Worm (Caenorhabditis elegans) whole organism, L4 larva: ENCODE results near the gene plg-1.

Experiments used
- D1046.2 ChIP-seq: fragments of 200-800 bp; sonication (Bioruptor generic); IDR thresholded peaks from 2 replicates; pipeline ENCODE4 v1.3.6; 2022; ENCODE audit warnings: missing genetic modification characterization, missing compliant biosample characterization
- F37D6.2 ChIP-seq: sonication (generic microtip); optimal IDR thresholded peaks from 2 replicates; lab custom pipeline; 2016; ENCODE audit warnings: mild to moderate bottlenecking, missing genetic modification characterization, missing compliant biosample characterization
- F49E8.2 ChIP-seq: sonication (generic microtip); optimal IDR thresholded peaks from 2 replicates; lab custom pipeline; 2016; ENCODE audit warnings: missing compliant biosample characterization, mild to moderate bottlenecking, missing genetic modification characterization, borderline replicate concordance
- Y105C5A.15 ChIP-seq: fragments of 200-800 bp; sonication (Bioruptor generic); IDR thresholded peaks from 2 replicates; pipeline ENCODE4 v1.3.6; 2022; ENCODE audit warnings: missing genetic modification characterization, missing compliant biosample characterization
- Y5F2A.4 ChIP-seq: fragments of 200-800 bp; sonication (Bioruptor generic); optimal IDR thresholded peaks from 2 replicates; lab custom pipeline; 2018; ENCODE audit warnings: mild to moderate bottlenecking, missing genetic modification characterization, missing compliant biosample characterization
- Y75B8A.6 ChIP-seq: fragments of 200-800 bp; sonication (Bioruptor generic); IDR thresholded peaks from 2 replicates; pipeline ENCODE4 v1.3.6; 2022; ENCODE audit warnings: missing genetic modification reagents, missing genetic modification characterization, missing compliant biosample characterization
- ZK337.2 ChIP-seq: fragments of 200-800 bp; sonication (Bioruptor generic); IDR thresholded peaks from 2 replicates; pipeline ENCODE4 v1.3.6; 2022; ENCODE audit warnings: missing genetic modification reagents, missing genetic modification characterization, missing compliant biosample characterization
- aha-1 ChIP-seq: fragments of 150-350 bp; peaks from one replicate; lab custom pipeline; 2014; ENCODE audit warnings: missing biosample characterization, missing genetic modification characterization
- ceh-20 ChIP-seq: fragments of 200-800 bp; sonication (Bioruptor generic); IDR thresholded peaks from 2 replicates; pipeline ENCODE4 v1.3.6; 2022; ENCODE audit warnings: missing genetic modification reagents, missing genetic modification characterization, missing compliant biosample characterization
- ceh-32 ChIP-seq: sonication (generic microtip); optimal IDR thresholded peaks from 2 replicates; lab custom pipeline; 2016; ENCODE audit warnings: mild to moderate bottlenecking, missing genetic modification characterization, missing compliant biosample characterization; ENCODE audit not compliant: poor library complexity
- ceh-44 ChIP-seq: fragments of 200-800 bp; sonication (Bioruptor generic); IDR thresholded peaks from 2 replicates; pipeline ENCODE4 v1.3.6; 2022; ENCODE audit warnings: missing genetic modification reagents, missing genetic modification characterization, missing compliant biosample characterization
- ceh-62 ChIP-seq: sonication (generic microtip); optimal IDR thresholded peaks from 2 replicates; lab custom pipeline; 2017; ENCODE audit warnings: missing biosample characterization, missing genetic modification characterization
- ces-1 ChIP-seq: fragments of 150-350 bp; sonication (generic microtip); optimal IDR thresholded peaks from 4 replicates; lab custom pipeline; 2014; ENCODE audit warnings: missing biosample characterization, missing genetic modification reagents, missing genetic modification characterization
- daf-16 ChIP-seq, 3 experiments: sonication (generic microtip); optimal IDR thresholded peaks; 2 replicates each; lab custom pipeline; 2016 to 2017; ENCODE audit warnings: missing genetic modification characterization in 3 of 3, missing genetic modification reagents in 3 of 3, mild to moderate bottlenecking in 2 of 3, missing compliant biosample characterization in 2 of 3, missing biosample characterization in 1 of 3, moderate library complexity in 1 of 3
- daf-19 ChIP-seq: fragments of 200-800 bp; sonication (Bioruptor generic); conservative IDR thresholded peaks from 2 replicates; pipeline ENCODE4 v1.3.6; 2022; ENCODE audit warnings: missing genetic modification characterization, missing compliant biosample characterization
- dmd-6 ChIP-seq: fragments of 200-800 bp; sonication (Bioruptor generic); IDR thresholded peaks from 2 replicates; pipeline ENCODE4 v1.3.6; 2022; ENCODE audit warnings: missing genetic modification reagents, missing genetic modification characterization, missing compliant biosample characterization
- dmd-8 ChIP-seq: fragments of 200-800 bp; sonication (Bioruptor generic); IDR thresholded peaks from 2 replicates; pipeline ENCODE4 v1.3.6; 2022; ENCODE audit warnings: missing genetic modification characterization, missing compliant biosample characterization
- dmd-9 ChIP-seq: fragments of 200-800 bp; sonication (Bioruptor generic); IDR thresholded peaks from 2 replicates; pipeline ENCODE4 v1.3.6; 2022; ENCODE audit warnings: missing genetic modification reagents, missing genetic modification characterization, missing compliant biosample characterization
- dpl-1 ChIP-seq: fragments of 150-350 bp; optimal IDR thresholded peaks from 2 replicates; lab custom pipeline; 2014; ENCODE audit warnings: missing biosample characterization, missing genetic modification reagents, missing genetic modification characterization
- duxl-1 ChIP-seq: sonication (generic microtip); optimal IDR thresholded peaks from 2 replicates; lab custom pipeline; 2016; ENCODE audit warnings: mild to moderate bottlenecking, missing genetic modification characterization, moderate library complexity, missing compliant biosample characterization; ENCODE audit not compliant: poor library complexity
- dve-1 ChIP-seq: sonication (generic microtip); optimal IDR thresholded peaks from 2 replicates; lab custom pipeline; 2017; ENCODE audit warnings: antibody characterized with exemption, mild to moderate bottlenecking, missing genetic modification characterization, missing compliant biosample characterization; ENCODE audit not compliant: insufficient read depth
- egl-43 ChIP-seq: fragments of 200-800 bp; sonication (Bioruptor generic); IDR thresholded peaks from 2 replicates; pipeline ENCODE4 v1.3.6; 2022; ENCODE audit warnings: missing genetic modification reagents, missing genetic modification characterization, missing compliant biosample characterization
- fkh-10 ChIP-seq: fragments of 150-350 bp; optimal IDR thresholded peaks from 2 replicates; lab custom pipeline; 2014; ENCODE audit warnings: missing biosample characterization, missing genetic modification reagents, missing genetic modification characterization
- fos-1 ChIP-seq: fragments of 150-350 bp; optimal IDR thresholded peaks from 2 replicates; lab custom pipeline; 2014; ENCODE audit warnings: missing biosample characterization, missing genetic modification characterization
- hlh-30 ChIP-seq: sonication (generic microtip); optimal IDR thresholded peaks from 2 replicates; lab custom pipeline; 2017; ENCODE audit warnings: antibody characterized with exemption, mild to moderate bottlenecking, missing genetic modification characterization, missing compliant biosample characterization; ENCODE audit not compliant: insufficient read depth
- hmg-1.1 ChIP-seq: fragments of 200-800 bp; sonication (Bioruptor generic); IDR thresholded peaks from 2 replicates; pipeline ENCODE4 v1.3.6; 2022; ENCODE audit warnings: missing genetic modification reagents, missing genetic modification characterization, missing compliant biosample characterization
- jun-1 ChIP-seq: fragments of 150-350 bp; optimal IDR thresholded peaks from 2 replicates; lab custom pipeline; 2014; ENCODE audit warnings: missing biosample characterization, missing genetic modification reagents, missing genetic modification characterization
- lin-1 ChIP-seq: fragments of 200-800 bp; sonication (Bioruptor generic); IDR thresholded peaks from 2 replicates; pipeline ENCODE4 v1.3.6; 2022; ENCODE audit warnings: missing genetic modification reagents, missing genetic modification characterization, missing compliant biosample characterization
- lin-13 ChIP-seq: fragments of 150-350 bp; optimal IDR thresholded peaks from 2 replicates; lab custom pipeline; 2014; ENCODE audit warnings: missing biosample characterization, missing genetic modification reagents, missing genetic modification characterization
- lin-15B ChIP-seq: fragments of 150-350 bp; sonication (generic microtip); optimal IDR thresholded peaks from 3 replicates; lab custom pipeline; 2014; ENCODE audit warnings: missing biosample characterization, missing genetic modification characterization
- lin-29 ChIP-seq: fragments of 200-800 bp; sonication (Bioruptor generic); IDR thresholded peaks from 2 replicates; pipeline ENCODE4 v1.3.6; 2022; ENCODE audit warnings: missing genetic modification reagents, missing genetic modification characterization, missing compliant biosample characterization
- lin-38 ChIP-seq: fragments of 200-800 bp; sonication (Bioruptor generic); IDR thresholded peaks from 2 replicates; pipeline ENCODE4 v1.3.6; 2022; ENCODE audit warnings: missing genetic modification reagents, missing genetic modification characterization, missing compliant biosample characterization
- madf-5 ChIP-seq, 2 experiments: fragments of 200-800 bp; sonication (Bioruptor generic); IDR thresholded peaks; 2 replicates each; pipeline ENCODE4 v1.3.6; 2022; ENCODE audit warnings: missing compliant biosample characterization in 2 of 2, missing genetic modification characterization in 2 of 2
- madf-9 ChIP-seq: fragments of 200-800 bp; sonication (Bioruptor generic); conservative IDR thresholded peaks from 2 replicates; pipeline ENCODE4 v1.3.6; 2022; ENCODE audit warnings: missing genetic modification reagents, missing genetic modification characterization, missing compliant biosample characterization
- mep-1 ChIP-seq: fragments of 150-350 bp; sonication (generic microtip); optimal IDR thresholded peaks from 3 replicates; lab custom pipeline; 2014; ENCODE audit warnings: missing biosample characterization, missing genetic modification characterization
- mes-2 ChIP-seq: sonication (generic microtip); optimal IDR thresholded peaks from 2 replicates; lab custom pipeline; 2016; ENCODE audit warnings: missing genotype, mild to moderate bottlenecking, missing genetic modification characterization, missing compliant biosample characterization; ENCODE audit not compliant: poor library complexity, severe bottlenecking
- nhr-102 ChIP-seq: sonication (generic microtip); optimal IDR thresholded peaks from 2 replicates; lab custom pipeline; 2016; ENCODE audit warnings: mild to moderate bottlenecking, missing genetic modification characterization, moderate library complexity, missing compliant biosample characterization
- nhr-11 ChIP-seq: fragments of 150-350 bp; optimal IDR thresholded peaks from 2 replicates; lab custom pipeline; 2014; ENCODE audit warnings: missing biosample characterization, missing genetic modification characterization
- nhr-111 ChIP-seq: fragments of 200-800 bp; sonication (Bioruptor generic); optimal IDR thresholded peaks from 2 replicates; lab custom pipeline; 2018; ENCODE audit warnings: mild to moderate bottlenecking, missing genetic modification characterization, missing compliant biosample characterization
- nhr-28 ChIP-seq: fragments of 150-350 bp; optimal IDR thresholded peaks from 2 replicates; lab custom pipeline; 2014; ENCODE audit warnings: missing biosample characterization, missing genetic modification characterization
- nhr-41 ChIP-seq: fragments of 200-800 bp; sonication (Bioruptor generic); IDR thresholded peaks from 2 replicates; pipeline ENCODE4 v1.3.6; 2022; ENCODE audit warnings: missing genetic modification reagents, missing genetic modification characterization, missing compliant biosample characterization
- nhr-42 ChIP-seq: fragments of 200-800 bp; sonication (Bioruptor generic); IDR thresholded peaks from 2 replicates; pipeline ENCODE4 v1.3.6; 2022; ENCODE audit warnings: missing genetic modification characterization, missing compliant biosample characterization
- php-3 ChIP-seq: fragments of 200-800 bp; sonication (Bioruptor generic); IDR thresholded peaks from 2 replicates; pipeline ENCODE4 v1.3.6; 2022; ENCODE audit warnings: missing genetic modification reagents, missing genetic modification characterization, missing compliant biosample characterization
- rbr-2 ChIP-seq: sonication (generic microtip); optimal IDR thresholded peaks from 2 replicates; lab custom pipeline; 2016; ENCODE audit warnings: missing genotype, missing genetic modification characterization, missing compliant biosample characterization
- set-16 ChIP-seq: fragments of 200-800 bp; sonication (Bioruptor generic); IDR thresholded peaks from 2 replicates; pipeline ENCODE4 v1.3.6; 2022; ENCODE audit warnings: missing genetic modification reagents, missing genetic modification characterization, missing compliant biosample characterization
- snpc-4 ChIP-seq: fragments of 150-350 bp; optimal IDR thresholded peaks from 2 replicates; lab custom pipeline; 2014; ENCODE audit warnings: missing biosample characterization, missing genetic modification characterization
- spr-3 ChIP-seq: fragments of 200-800 bp; sonication (Bioruptor generic); optimal IDR thresholded peaks from 2 replicates; lab custom pipeline; 2018; ENCODE audit warnings: mild to moderate bottlenecking, missing genetic modification characterization, missing compliant biosample characterization
- zip-11 ChIP-seq: fragments of 200-800 bp; sonication (Bioruptor generic); IDR thresholded peaks from 2 replicates; pipeline ENCODE4 v1.3.6; 2022; ENCODE audit warnings: missing genetic modification characterization, missing compliant biosample characterization
- ztf-7 ChIP-seq: fragments of 150-350 bp; optimal IDR thresholded peaks from 2 replicates; lab custom pipeline; 2014; ENCODE audit warnings: missing biosample characterization, missing genetic modification characterization

Gene plg-1

ce11 chrIII:8877002-8877401, 24.9 kb downstream of the plg-1 start, which contains the start of gene K01F9.2 (continued):
- TF ChIP-seq fkh-10 (GFP tag; lab: Kevin White, UChicago) (peak; percentile 89), nhr-42 (no peak)
- TF ChIP-seq, all 104 proteins: peak for 3

- no peak for TF ChIP-seq daf-19
- TF ChIP-seq F37D6.2 (tag; lab: Kevin White, UChicago), result no peak
- no peak for TF ChIP-seq nhr-102 (tag; lab: Kevin White, UChicago)
- TF ChIP-seq Y105C5A.15 (GFP tag; lab: Robert Waterston, UW), result no peak
- no peak for TF ChIP-seq F49E8.2
- TF ChIP-seq ZK337.2 (GFP tag; lab: Robert Waterston, UW), result no peak
- no peak for TF ChIP-seq lin-29
- TF ChIP-seq ztf-7 (tag; lab: Kevin White, UChicago), result no peak
- no peak for TF ChIP-seq mes-2 (tag; lab: Kevin White, UChicago)
- no peak for TF ChIP-seq rbr-2 (tag; lab: Kevin White, UChicago)
- peak; percentile 57 for TF ChIP-seq nhr-28 (tag; lab: Kevin White, UChicago)
- TF ChIP-seq lin-38 (GFP tag; lab: Robert Waterston, UW), result no peak; the same call in 1 of the 2 replicates
- no peak for TF ChIP-seq dmd-8
- TF ChIP-seq ceh-44 (GFP tag; lab: Robert Waterston, UW), result no peak
- no peak for TF ChIP-seq ceh-62 (tag; lab: Kevin White, UChicago)
- TF ChIP-seq Y5F2A.4 (GFP tag; lab: Kevin White, UChicago), result no peak
- no peak for TF ChIP-seq ceh-32 (tag; lab: Kevin White, UChicago)
- no peak for TF ChIP-seq lin-13
- no peak for TF ChIP-seq ces-1 (GFP tag; lab: Kevin White, UChicago)
- TF ChIP-seq snpc-4, result no peak
- no peak for TF ChIP-seq jun-1
- TF ChIP-seq madf-9 (GFP tag; lab: Robert Waterston, UW), result no peak
- no peak for TF ChIP-seq dpl-1
- peak; percentile 43 for TF ChIP-seq mep-1 (tag; lab: Kevin White, UChicago)
- no peak for TF ChIP-seq egl-43 (GFP tag; lab: Robert Waterston, UW)
- no peak for TF ChIP-seq zip-11
- peak; percentile 87 for TF ChIP-seq dmd-6 (GFP tag; lab: Robert Waterston, UW)
- TF ChIP-seq aha-1 (tag; lab: Kevin White, UChicago), result peak; percentile 26
- TF ChIP-seq fos-1, result no peak
- no peak for TF ChIP-seq daf-16 (GFP tag; optimal IDR thresholded peaks at IDR 0.05; lab: Kevin White, UChicago)
- TF ChIP-seq daf-16 (tag; optimal IDR thresholded peaks at IDR 0.05; lab: Kevin White, UChicago), result peak; percentile 70
- TF ChIP-seq Y75B8A.6 (GFP tag; lab: Robert Waterston, UW), result no peak
- no peak for TF ChIP-seq hmg-1.1 (GFP tag; lab: Robert Waterston, UW)
- TF ChIP-seq madf-5 (GFP tag; IDR thresholded peaks at IDR 0.05; lab: Robert Waterston, UW), result no peak
- TF ChIP-seq D1046.2, result no peak
- no peak for TF ChIP-seq nhr-41 (GFP tag; lab: Robert Waterston, UW)
- no peak for TF ChIP-seq ceh-20 (GFP tag; lab: Robert Waterston, UW)
- TF ChIP-seq duxl-1 (tag; lab: Kevin White, UChicago), result no peak
- no peak for TF ChIP-seq spr-3 (GFP tag; lab: Kevin White, UChicago)
- no peak for TF ChIP-seq nhr-42
- TF ChIP-seq nhr-111, result no peak
- peak; percentile 73 for TF ChIP-seq dve-1 (tag; lab: Kevin White, UChicago)
- TF ChIP-seq lin-1 (GFP tag; lab: Robert Waterston, UW), result no peak
- peak; percentile 35; the same call in 1 of the 2 replicates for TF ChIP-seq php-3 (GFP tag; lab: Robert Waterston, UW)
- TF ChIP-seq fkh-10 (GFP tag; lab: Kevin White, UChicago), result no peak
- no peak for TF ChIP-seq dmd-9 (GFP tag; lab: Robert Waterston, UW)
- no peak for TF ChIP-seq lin-15B
- TF ChIP-seq nhr-11 (tag; lab: Kevin White, UChicago), result no peak
- TF ChIP-seq set-16 (GFP tag; lab: Robert Waterston, UW), result no peak
- TF ChIP-seq hlh-30 (tag; lab: Kevin White, UChicago), result peak; percentile 29
Observed at ce11 chrIII:8878960-8879359, 26.9 kb downstream of the plg-1 start.
